Fruit fly (Drosophila melanogaster) whole organism, pupa: ENCODE results near the gene Or82a.

ENCODE experiments used
- CG10348 ChIP-seq: fragments of 200-800 bp; sonication (Bioruptor generic); IDR thresholded peaks from 2 replicates; pipeline ENCODE4 v1.3.6; 2022; ENCODE audit warnings: missing biosample characterization, missing genetic modification characterization
- CG12605 ChIP-seq: fragments of 200-800 bp; sonication (Bioruptor generic); IDR thresholded peaks from 2 replicates; pipeline ENCODE4 v1.3.6; 2022; ENCODE audit warnings: missing biosample characterization, missing genetic modification characterization
- CG13204 ChIP-seq: fragments of 200-800 bp; sonication (Bioruptor generic); optimal IDR thresholded peaks from 2 replicates; lab custom pipeline; 2018; ENCODE audit warnings: missing biosample characterization, mild to moderate bottlenecking, missing genetic modification characterization, moderate library complexity
- CG14655 ChIP-seq: fragments of 200-800 bp; sonication (Bioruptor generic); optimal IDR thresholded peaks from 3 replicates; lab custom pipeline; 2017; ENCODE audit warnings: mild to moderate bottlenecking, missing biosample characterization, missing genetic modification reagents, missing genetic modification characterization
- CG15710 ChIP-seq: fragments of 200-800 bp; sonication (Bioruptor generic); optimal IDR thresholded peaks from 2 replicates; lab custom pipeline; 2018; ENCODE audit warnings: missing biosample characterization, mild to moderate bottlenecking, missing genetic modification characterization, moderate library complexity
- CG17806 ChIP-seq: fragments of 200-800 bp; sonication (Bioruptor generic); optimal IDR thresholded peaks from 2 replicates; lab custom pipeline; 2018; ENCODE audit warnings: missing biosample characterization, mild to moderate bottlenecking, missing genetic modification characterization, moderate library complexity
- CG32121 ChIP-seq: fragments of 200-800 bp; sonication (Bioruptor generic); IDR thresholded peaks from 2 replicates; pipeline ENCODE4 v1.3.6; 2022; ENCODE audit warnings: missing biosample characterization, missing genetic modification characterization
- CG34367 ChIP-seq: fragments of 200-800 bp; sonication (Bioruptor generic); optimal IDR thresholded peaks from 2 replicates; lab custom pipeline; 2018; ENCODE audit warnings: missing biosample characterization, mild to moderate bottlenecking, missing genetic modification characterization
- CG4496 ChIP-seq: fragments of 200-800 bp; sonication (Bioruptor generic); IDR thresholded peaks from 3 replicates; pipeline ENCODE4 v1.3.6; 2022; ENCODE audit warnings: missing biosample characterization, missing genetic modification characterization
- CG8159 ChIP-seq: fragments of 200-800 bp; sonication (Bioruptor generic); optimal IDR thresholded peaks from 3 replicates; lab custom pipeline; 2018; ENCODE audit warnings: missing biosample characterization, mild to moderate bottlenecking, missing genetic modification characterization, moderate library complexity
- CG8301 ChIP-seq: fragments of 200-800 bp; sonication (Bioruptor generic); optimal IDR thresholded peaks from 2 replicates; lab custom pipeline; 2018; ENCODE audit warnings: missing biosample characterization, mild to moderate bottlenecking, missing genetic modification characterization
- CG9948 ChIP-seq: fragments of 200-800 bp; sonication (Bioruptor generic); optimal IDR thresholded peaks from 2 replicates; lab custom pipeline; 2018; ENCODE audit warnings: missing biosample characterization, mild to moderate bottlenecking, missing genetic modification characterization, moderate library complexity
- D1 ChIP-seq: fragments of 200-800 bp; sonication (Bioruptor generic); optimal IDR thresholded peaks from 2 replicates; lab custom pipeline; 2018; ENCODE audit warnings: missing biosample characterization, mild to moderate bottlenecking, missing genetic modification characterization, moderate library complexity
- EcR ChIP-seq: fragments of 200-800 bp; sonication (Bioruptor generic); optimal IDR thresholded peaks from 3 replicates; lab custom pipeline; 2019; ENCODE audit warnings: missing biosample characterization, missing genetic modification characterization, mild to moderate bottlenecking, moderate library complexity, missing genetic modification reagents
- Ets98B ChIP-seq: fragments of 200-800 bp; sonication (Bioruptor generic); IDR thresholded peaks from 2 replicates; pipeline ENCODE4 v1.3.6; 2022; ENCODE audit warnings: missing biosample characterization, missing genetic modification characterization
- Pif1A ChIP-seq: fragments of 200-800 bp; sonication (Bioruptor generic); optimal IDR thresholded peaks from 3 replicates; lab custom pipeline; 2016; ENCODE audit warnings: missing biosample characterization, missing genetic modification characterization
- Pif1B ChIP-seq: fragments of 200-800 bp; sonication (Bioruptor generic); optimal IDR thresholded peaks from 3 replicates; lab custom pipeline; 2016; ENCODE audit warnings: missing biosample characterization, missing genetic modification characterization
- Snoo ChIP-seq: fragments of 200-800 bp; sonication (Bioruptor generic); optimal IDR thresholded peaks from 3 replicates; lab custom pipeline; 2017; ENCODE audit warnings: missing biosample characterization, mild to moderate bottlenecking, missing genetic modification characterization, inconsistent platforms
- fd96Ca ChIP-seq: fragments of 200-800 bp; sonication (Bioruptor generic); IDR thresholded peaks from 3 replicates; pipeline ENCODE4 v1.3.6; 2022; ENCODE audit warnings: missing biosample characterization, missing genetic modification characterization
- gl ChIP-seq: fragments of 200-800 bp; sonication (Bioruptor generic); optimal IDR thresholded peaks from 2 replicates; lab custom pipeline; 2018; ENCODE audit warnings: missing biosample characterization, mild to moderate bottlenecking, missing genetic modification characterization
- rn ChIP-seq: fragments of 200-800 bp; sonication (Bioruptor generic); IDR thresholded peaks from 2 replicates; pipeline ENCODE4 v1.3.6; 2022; ENCODE audit warnings: missing biosample characterization, missing genetic modification characterization

The Or82a gene

DNA sequence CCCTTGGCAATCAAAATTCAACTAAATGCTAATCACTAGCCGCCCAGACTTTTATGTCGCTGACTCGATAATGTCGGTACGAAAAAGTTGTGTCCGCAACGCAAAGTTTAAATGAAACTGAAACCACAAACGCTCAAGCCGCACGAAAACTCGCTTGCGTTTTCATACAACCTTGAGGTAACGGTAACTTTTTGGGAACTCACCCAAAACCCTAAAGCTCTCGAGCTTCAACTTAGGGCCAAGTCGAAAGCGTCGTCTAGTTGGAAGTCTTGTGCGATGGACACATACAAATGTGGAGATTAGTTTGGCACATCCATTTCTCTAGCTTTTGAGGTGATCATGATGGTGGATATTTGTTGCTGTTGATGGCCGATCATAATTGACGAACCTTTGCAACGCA, 6.8 kb upstream of the Or82a start:
- no peak for TF ChIP-seq CG32121 (GFP tag; lab: Robert Waterston, UW)
- no peak for TF ChIP-seq CG17806 (tag; lab: Kevin White, UChicago)
- no peak for TF ChIP-seq CG8301 (tag; lab: Kevin White, UChicago)
- TF ChIP-seq CG4496, result no peak

DNA sequence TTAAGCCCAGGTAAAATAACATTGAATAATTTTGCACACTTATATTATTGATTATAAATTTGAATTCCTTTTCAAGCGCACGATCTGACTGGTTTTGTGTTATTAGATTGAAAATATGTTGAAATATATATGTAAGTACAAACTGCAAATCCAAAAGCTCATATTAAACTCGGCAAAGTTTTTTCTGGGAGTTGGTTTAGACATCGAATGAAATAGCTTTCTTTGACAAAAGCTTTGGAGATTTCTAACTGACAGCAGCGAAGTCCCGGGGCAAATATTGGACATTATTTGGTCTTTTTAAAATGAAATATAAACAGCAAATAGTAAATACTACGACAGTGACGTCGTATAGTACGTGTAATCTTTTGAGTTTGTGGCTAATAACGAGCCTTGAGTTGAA, 5.5 kb upstream of the Or82a start, which contains the start of gene TwdlG:
Gene TwdlG, minus strand, starts transcription at position 101 of the 400 bp plus-strand sequence.
- no peak for TF ChIP-seq CG9948
- TF ChIP-seq CG34367 (tag; lab: Kevin White, UChicago), result no peak
- no peak for TF ChIP-seq CG17806 (tag; lab: Kevin White, UChicago)
- no peak for TF ChIP-seq CG8159 (tag; lab: Kevin White, UChicago)
- TF ChIP-seq CG13204 (GFP tag; lab: Kevin White, UChicago), result no peak
- TF ChIP-seq D1 (tag; lab: Kevin White, UChicago), result no peak
- no peak for TF ChIP-seq CG14655 (GFP tag; lab: Kevin White, UChicago)
- TF ChIP-seq gl (tag; lab: Kevin White, UChicago), result no peak
- TF ChIP-seq CG4496, result no peak
- TF ChIP-seq Snoo (tag; lab: Kevin White, UChicago), result no peak
- no peak for TF ChIP-seq rn (GFP tag; lab: Robert Waterston, UW)
- no peak for TF ChIP-seq CG15710
- TF ChIP-seq Pif1A (GFP tag; lab: Kevin White, UChicago), result no peak
- no peak for TF ChIP-seq CG10348 (GFP tag; lab: Robert Waterston, UW)
- no peak for TF ChIP-seq CG8301 (tag; lab: Kevin White, UChicago)
- no peak for TF ChIP-seq CG32121 (GFP tag; lab: Robert Waterston, UW)
- TF ChIP-seq fd96Ca (GFP tag; lab: Robert Waterston, UW), result no peak
- no peak for TF ChIP-seq CG12605 (GFP tag; lab: Robert Waterston, UW)
- TF ChIP-seq Ets98B (GFP tag; lab: Robert Waterston, UW), result no peak

DNA sequence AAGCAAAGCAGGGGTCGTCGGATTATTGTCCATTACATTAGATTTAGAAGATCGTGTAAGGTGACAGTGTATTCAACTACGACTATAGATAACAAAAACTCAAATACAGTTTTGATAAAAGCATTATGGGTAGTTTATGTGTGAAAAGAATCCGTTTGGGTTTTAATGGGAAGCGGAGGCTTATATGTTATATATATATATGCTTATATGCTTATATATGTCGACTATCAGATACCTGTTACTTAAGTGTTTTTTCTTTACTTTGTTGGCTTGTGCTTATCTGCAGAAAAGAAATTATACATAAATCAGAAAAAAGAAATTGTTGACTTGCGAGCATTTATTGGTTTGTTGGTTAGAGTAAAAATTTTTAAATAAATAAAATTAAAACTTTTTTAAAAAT, 3.8 kb upstream of the Or82a start, which contains the start of gene CG14644:
Gene CG14644, minus strand, starts transcription at position 101 of the 400 bp plus-strand sequence.
- TF ChIP-seq CG12605 (GFP tag; lab: Robert Waterston, UW) (no peak), CG9948 (no peak), CG14655 (GFP tag; lab: Kevin White, UChicago) (no peak), fd96Ca (GFP tag; lab: Robert Waterston, UW) (no peak), CG13204 (GFP tag; lab: Kevin White, UChicago) (no peak), Pif1A (GFP tag; lab: Kevin White, UChicago) (no peak), CG8301 (tag; lab: Kevin White, UChicago) (no peak), CG15710 (no peak), gl (tag; lab: Kevin White, UChicago) (no peak), CG4496 (no peak), Pif1B (GFP tag; lab: Kevin White, UChicago) (no peak), CG32121 (GFP tag; lab: Robert Waterston, UW) (no peak), CG34367 (tag; lab: Kevin White, UChicago) (no peak), CG8159 (tag; lab: Kevin White, UChicago) (no peak), CG17806 (tag; lab: Kevin White, UChicago) (no peak), EcR (no peak), Snoo (tag; lab: Kevin White, UChicago) (no peak), rn (GFP tag; lab: Robert Waterston, UW) (no peak), Ets98B (GFP tag; lab: Robert Waterston, UW) (no peak), CG10348 (GFP tag; lab: Robert Waterston, UW) (no peak)

DNA sequence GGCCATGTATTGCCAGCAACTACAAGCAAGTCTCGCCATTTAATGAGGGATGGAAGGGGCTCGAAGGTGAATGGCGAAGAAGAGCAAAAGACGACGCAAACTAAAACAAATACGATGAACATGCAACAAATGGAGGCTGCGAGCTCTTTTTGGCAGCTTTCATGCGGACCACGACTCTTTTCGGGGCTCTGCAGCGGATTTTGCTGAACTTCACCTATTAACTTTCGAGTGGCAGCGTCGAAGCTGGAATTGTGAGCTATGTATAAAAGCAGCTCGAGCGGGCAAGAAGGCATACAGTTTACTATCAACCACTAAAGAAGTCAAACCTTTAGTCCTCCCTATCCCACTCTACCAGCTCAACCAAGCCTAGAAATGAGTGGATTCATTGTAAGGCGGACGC, 2.4 kb upstream of the Or82a start, which contains the start of gene TwdlV:
Gene TwdlV, plus strand, starts transcription at position 301 of the 400 bp plus-strand sequence.
- TF ChIP-seq EcR (no peak), fd96Ca (GFP tag; lab: Robert Waterston, UW) (no peak), CG4496 (no peak), CG10348 (GFP tag; lab: Robert Waterston, UW) (no peak), CG32121 (GFP tag; lab: Robert Waterston, UW) (no peak), D1 (tag; lab: Kevin White, UChicago) (no peak), CG8301 (tag; lab: Kevin White, UChicago) (no peak), CG12605 (GFP tag; lab: Robert Waterston, UW) (no peak), CG15710 (no peak), rn (GFP tag; lab: Robert Waterston, UW) (no peak), CG13204 (GFP tag; lab: Kevin White, UChicago) (no peak), Pif1B (GFP tag; lab: Kevin White, UChicago) (no peak), CG34367 (tag; lab: Kevin White, UChicago) (no peak), Pif1A (GFP tag; lab: Kevin White, UChicago) (no peak)

DNA sequence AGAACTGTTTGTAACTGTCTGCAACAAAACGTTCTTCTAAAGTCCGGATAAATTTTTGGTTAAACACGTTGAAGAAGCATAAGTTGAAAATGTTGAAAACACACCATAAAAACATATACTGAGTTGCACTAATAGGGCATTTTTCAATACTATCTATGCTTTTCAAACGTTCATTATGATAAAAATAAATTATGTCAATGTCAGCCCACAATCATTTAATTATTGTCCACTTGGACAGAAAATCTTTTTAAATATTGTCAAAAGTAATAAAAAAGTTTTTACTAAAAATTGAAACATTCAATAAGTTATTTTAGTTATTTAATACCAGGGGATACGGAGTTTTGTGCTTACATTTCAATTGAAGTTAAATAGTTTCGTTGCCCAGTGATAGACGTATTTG, 9.7 kb downstream of the Or82a start, which contains the start of gene CG1092:
Gene CG1092, plus strand, starts transcription at position 301 of the 400 bp plus-strand sequence.
- no peak for TF ChIP-seq CG10348 (GFP tag; lab: Robert Waterston, UW)

DNA sequence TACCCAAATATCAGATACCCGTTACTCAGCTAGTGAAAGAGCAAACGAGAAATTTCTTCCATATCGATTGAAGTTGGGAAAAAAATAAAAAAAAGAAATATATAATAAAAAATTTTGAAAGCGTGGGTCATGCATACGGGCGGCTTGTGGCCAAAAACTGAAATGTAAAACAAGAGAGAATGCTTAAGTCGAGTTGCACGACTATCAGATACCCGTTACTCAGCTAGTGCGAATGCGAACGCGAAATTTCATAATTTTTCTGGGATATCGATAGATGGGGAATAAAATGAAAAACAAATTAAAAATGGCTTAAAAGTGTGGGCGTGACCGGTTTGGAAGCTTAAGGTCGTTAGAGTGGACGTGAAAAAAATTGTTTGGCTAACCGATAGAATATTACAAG, 11.6 kb downstream of the Or82a start:
- TF ChIP-seq CG10348 (GFP tag; lab: Robert Waterston, UW) (no peak), CG8159 (tag; lab: Kevin White, UChicago) (no peak), Pif1A (GFP tag; lab: Kevin White, UChicago) (no peak), rn (GFP tag; lab: Robert Waterston, UW) (no peak), CG8301 (tag; lab: Kevin White, UChicago) (no peak), D1 (tag; lab: Kevin White, UChicago) (no peak)
